In genomic region chr2L:14015109-14015508, dm6 we compare ENCODE assay signal across 1 fruit fly cellular context.
TF ChIP-seq lines count a peak whose summit lies in the region.

No protein-coding gene starts in this region.

TF ChIP-seq in whole organism, embryonic, 481 proteins besides CTCF, POLR2A, EP300 and RAD21 (continued from another document):
- TF ChIP-seq mirr (GFP tag; optimal IDR thresholded peaks at IDR 0.05; lab: Kevin White, UChicago) (peak; percentile 60), tll (GFP tag; optimal IDR thresholded peaks at IDR 0.05; lab: Kevin White, UChicago) (no peak), zen (tag; optimal IDR thresholded peaks at IDR 0.05; lab: Kevin White, UChicago) (no peak), btn (GFP tag; optimal IDR thresholded peaks at IDR 0.05; lab: Kevin White, UChicago) (no peak), vnd (GFP tag; IDR thresholded peaks at IDR 0.05; lab: Robert Waterston, UW; ENCODE audit: partially characterized antibody) (no peak), CG9215 (GFP tag; IDR thresholded peaks at IDR 0.05; lab: Robert Waterston, UW) (no peak), CG3726 (GFP tag; IDR thresholded peaks at IDR 0.05; lab: Robert Waterston, UW) (no peak), pfk (GFP tag; optimal IDR thresholded peaks at IDR 0.05; lab: Kevin White, UChicago) (no peak), trem (tag; optimal IDR thresholded peaks at IDR 0.05; lab: Kevin White, UChicago) (no peak), Trl (optimal IDR thresholded peaks at IDR 0.05; lab: Kevin White, UChicago) (no peak), Trl (GFP tag; optimal IDR thresholded peaks at IDR 0.05; lab: Kevin White, UChicago) (no peak), nerfin-2 (GFP tag; IDR thresholded peaks at IDR 0.05; lab: Robert Waterston, UW; ENCODE audit: partially characterized antibody) (no peak), pan (optimal IDR thresholded peaks at IDR 0.05; lab: Kevin White, UChicago) (no peak), pan (GFP tag; optimal IDR thresholded peaks at IDR 0.05 in 1 of 2, IDR thresholded peaks at IDR 0.05 in 1 of 2) (no peak), CG3838 (GFP tag; optimal IDR thresholded peaks at IDR 0.05; lab: Kevin White, UChicago) (no peak), Hr78 (GFP tag; optimal IDR thresholded peaks at IDR 0.05; lab: Kevin White, UChicago) (no peak), CG7963 (GFP tag; IDR thresholded peaks at IDR 0.05; lab: Robert Waterston, UW; ENCODE audit: partially characterized antibody) (no peak), CG11696 (GFP tag; IDR thresholded peaks at IDR 0.05; lab: Robert Waterston, UW) (no peak), CG30403 (GFP tag; optimal IDR thresholded peaks at IDR 0.05; lab: Kevin White, UChicago) (no peak), slbo (GFP tag; IDR thresholded peaks at IDR 0.05; lab: Robert Waterston, UW) (no peak), CG2678 (tag; optimal IDR thresholded peaks at IDR 0.05; lab: Kevin White, UChicago) (no peak), CG14441 (GFP tag; IDR thresholded peaks at IDR 0.05; lab: Robert Waterston, UW) (no peak), grn (GFP tag; optimal IDR thresholded peaks at IDR 0.05; lab: Kevin White, UChicago) (peak; percentile 10), Hsf (GFP tag; optimal IDR thresholded peaks at IDR 0.05; lab: Kevin White, UChicago) (no peak), CG9876 (GFP tag; optimal IDR thresholded peaks at IDR 0.05; lab: Kevin White, UChicago) (no peak), CG13296 (GFP tag; optimal IDR thresholded peaks at IDR 0.05; lab: Kevin White, UChicago) (no peak), ERR (GFP tag; optimal IDR thresholded peaks at IDR 0.05; lab: Kevin White, UChicago) (no peak), E2f1 (GFP tag; IDR thresholded peaks at IDR 0.05; lab: Robert Waterston, UW) (no peak), dati (GFP tag; IDR thresholded peaks at IDR 0.05; lab: Robert Waterston, UW) (no peak), CG3407 (GFP tag; optimal IDR thresholded peaks at IDR 0.05; lab: Kevin White, UChicago) (no peak), Ada2b (GFP tag; IDR thresholded peaks at IDR 0.05; lab: Robert Waterston, UW) (no peak), CG3065 (GFP tag; optimal IDR thresholded peaks at IDR 0.05; lab: Kevin White, UChicago) (no peak), CG4854 (GFP tag; optimal IDR thresholded peaks at IDR 0.05; lab: Kevin White, UChicago) (no peak), CG18599 (GFP tag; optimal IDR thresholded peaks at IDR 0.05; lab: Kevin White, UChicago) (peak; percentile 2), Dek (tag; optimal IDR thresholded peaks at IDR 0.05; lab: Kevin White, UChicago) (no peak), twi (tag; optimal IDR thresholded peaks at IDR 0.05; lab: Kevin White, UChicago) (no peak), CG3281 (GFP tag; optimal IDR thresholded peaks at IDR 0.05; lab: Kevin White, UChicago) (no peak), CG10959 (GFP tag; IDR thresholded peaks at IDR 0.05; lab: Robert Waterston, UW) (no peak), disco-r (GFP tag; optimal IDR thresholded peaks at IDR 0.05; lab: Kevin White, UChicago) (no peak)
